Fruit fly (Drosophila melanogaster) ovary, adult (tissue): Measurements from ENCODE around the gene RnpS1.

ENCODE experiments used
- CG17801 ChIP-seq: fragments of 200-800 bp; optimal IDR thresholded peaks from 2 replicates; lab custom pipeline; 2019; ENCODE audit warnings: missing biosample characterization, mild to moderate bottlenecking, missing genetic modification characterization, moderate library complexity; ENCODE audit not compliant: partially characterized antibody

Gene RnpS1

dm6 chr3R:9565895-9566294 lies 14.1 kb downstream of the RnpS1 start, which contains the start of gene CG16789:
Gene CG16789 (plus strand): TSS chr3R:9566195.
- TF ChIP-seq CG17801 (GFP tag; lab: Kevin White, UChicago): no peak

DNA sequence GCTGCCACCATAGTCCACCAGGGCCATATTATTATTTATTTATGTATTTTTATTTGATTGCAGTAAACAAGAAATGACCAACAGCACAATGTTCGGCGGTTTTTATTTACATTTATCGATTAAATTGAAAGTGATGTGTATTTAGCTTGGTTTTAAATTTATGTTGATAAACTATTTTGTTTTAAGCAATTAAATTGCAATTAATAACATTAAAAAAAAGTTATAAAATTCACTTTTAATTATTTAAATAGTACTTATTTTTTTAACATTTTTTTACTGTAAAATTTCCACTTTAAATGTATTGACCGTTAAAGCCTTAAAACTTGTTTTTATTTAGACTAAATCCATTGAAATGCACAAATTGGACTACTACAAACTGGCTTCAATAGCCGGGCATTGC lies 18.3 kb downstream of the RnpS1 start, which contains the start of gene CG16790:
CG16790 (minus strand) TSS at position 101 of the 400 bp plus-strand sequence.
- TF ChIP-seq CG17801 (GFP tag; lab: Kevin White, UChicago): no peak

dm6 chr3R:9570657-9571056 lies 18.8 kb downstream of the RnpS1 start:
- TF ChIP-seq CG17801 (GFP tag; lab: Kevin White, UChicago): no peak

DNA sequence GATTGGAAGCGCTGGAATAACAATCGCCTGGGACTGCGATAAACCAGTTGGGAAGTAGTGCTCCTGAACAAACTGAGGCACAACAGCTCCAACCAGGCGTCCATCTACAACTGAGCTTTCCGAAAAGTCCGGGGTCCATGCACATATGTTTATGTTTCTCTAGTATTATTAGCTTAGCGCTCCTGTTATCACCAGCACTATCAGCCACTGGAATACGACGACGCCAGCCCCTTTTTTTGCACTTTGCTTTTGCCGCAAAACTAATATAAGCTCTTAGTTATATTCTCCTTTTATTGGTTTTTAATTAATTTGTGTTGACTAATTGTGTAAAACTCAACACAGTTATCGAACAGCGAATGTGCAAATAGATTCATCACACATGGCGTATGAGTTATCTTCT lies 19.7 kb downstream of the RnpS1 start, which contains the start of gene CG9396:
CG9396 (minus strand) TSS at position 101 of the 400 bp plus-strand sequence.
- no peak for TF ChIP-seq CG17801 (GFP tag; lab: Kevin White, UChicago)

dm6 chr3R:9572929-9573811 lies 21.3 kb downstream of the RnpS1 start:
- no peak for TF ChIP-seq CG17801 (GFP tag; lab: Kevin White, UChicago)

- peak; percentile 96 for TF ChIP-seq CG17801 (GFP tag; lab: Kevin White, UChicago)
These were observed 22.2 kb downstream of the RnpS1 start, which contains the start of gene CG9399 for dm6 chr3R:9573812-9574587. Gene CG9399 (minus strand): TSS chr3R:9574211.

dm6 chr3R:9577382-9578137 lies 25.7 kb downstream of the RnpS1 start, which contains the start of the genes Kap-alpha3 and Son:
Gene Kap-alpha3 (minus strand): TSS chr3R:9577733.
Gene Son (plus strand): TSS chr3R:9578042.
- TF ChIP-seq CG17801 (GFP tag; lab: Kevin White, UChicago): peak; percentile 90

DNA sequence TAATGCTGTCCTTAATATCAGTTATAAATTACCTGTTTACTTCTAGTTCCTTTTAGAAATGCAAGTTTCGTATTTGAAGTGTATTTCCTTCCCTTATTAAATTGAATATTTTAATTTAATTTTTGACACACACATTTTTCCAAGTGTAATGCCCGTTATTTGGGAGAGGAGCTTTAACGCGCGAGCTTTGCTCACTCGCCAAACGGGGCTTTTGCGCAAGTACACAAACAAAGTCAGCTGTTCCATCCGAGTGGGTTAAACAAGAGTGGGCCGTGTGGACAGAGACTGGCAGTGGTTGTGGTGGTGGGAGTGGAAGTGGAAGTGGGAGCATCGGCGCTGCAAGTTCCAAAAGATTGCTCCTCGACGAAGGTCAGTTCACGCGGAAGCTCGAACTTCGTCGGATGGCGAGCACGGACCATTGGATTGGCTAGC lies 29.3 kb downstream of the RnpS1 start, which contains the start of gene CG8301:
CG8301 (plus strand) TSS at position 218 of the 432 bp plus-strand sequence.
- peak; percentile 57 for TF ChIP-seq CG17801 (GFP tag; lab: Kevin White, UChicago)

dm6 chr3R:9581973-9582372 lies 30.1 kb downstream of the RnpS1 start:
- TF ChIP-seq CG17801 (GFP tag; lab: Kevin White, UChicago): no peak

- no peak for TF ChIP-seq CG17801 (GFP tag; lab: Kevin White, UChicago)
These were observed 31.3 kb downstream of the RnpS1 start, which contains the start of gene CG33654 for dm6 chr3R:9583122-9583521. Gene CG33654 (minus strand): TSS chr3R:9583222.

dm6 chr3R:9586663-9587248 lies 34.9 kb downstream of the RnpS1 start, which contains the start of gene P58IPK:
Gene P58IPK (plus strand): TSS chr3R:9586942.
- TF ChIP-seq CG17801 (GFP tag; lab: Kevin White, UChicago): peak; percentile 36

dm6 chr3R:9590952-9591532 lies 39.2 kb downstream of the RnpS1 start, which contains the start of the genes bocks and CG8312:
Gene bocks (minus strand): TSS chr3R:9591002.
Gene CG8312 (plus strand): TSS chr3R:9591309.
- peak; percentile 40 for TF ChIP-seq CG17801 (GFP tag; lab: Kevin White, UChicago)

DNA sequence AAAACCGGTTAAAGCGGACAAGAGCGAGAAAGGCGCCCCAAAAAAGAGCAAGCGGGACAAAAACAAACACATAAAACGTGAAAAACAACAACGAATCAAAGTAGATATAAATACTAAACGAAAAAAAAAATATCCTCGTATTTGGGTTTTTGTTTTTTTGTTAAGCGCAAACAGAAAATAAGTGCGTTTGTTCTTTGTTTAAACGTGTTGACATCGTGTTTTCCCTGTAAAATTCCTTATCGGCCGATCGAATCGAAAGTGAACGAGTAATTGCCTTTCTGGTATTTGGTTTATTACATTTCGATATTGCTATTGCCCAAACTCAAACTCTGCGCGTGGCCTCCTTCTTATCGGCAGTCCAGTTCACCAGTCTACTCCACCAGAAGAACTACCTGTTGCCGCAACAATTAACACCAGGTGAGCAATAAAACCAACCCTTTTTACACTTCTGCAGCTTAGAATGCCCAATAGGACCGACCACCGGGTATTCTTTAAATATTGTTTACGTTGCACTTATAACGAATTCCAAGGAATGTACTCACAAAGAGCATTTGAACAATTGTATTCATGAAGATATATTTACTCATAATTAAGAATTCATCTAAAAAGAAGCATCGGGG lies 40.0 kb downstream of the RnpS1 start:
- TF ChIP-seq CG17801 (GFP tag; lab: Kevin White, UChicago): no peak
